Worm (Caenorhabditis elegans): ENCODE measurements around the gene cbd-1.

Gene cbd-1

ce11 chrIV:11353946-11354458 lies 18.8 kb upstream of the cbd-1 start, which contains the start of gene T01G1.2:
TSS of gene T01G1.2 (plus strand) at chrIV:11354408.
- TF ChIP-seq hnd-1 (tag; optimal IDR thresholded peaks at IDR 0.05) (no peak), hmg-4 (GFP tag; optimal IDR thresholded peaks at IDR 0.05) (no peak), ceh-13 (GFP tag; optimal IDR thresholded peaks at IDR 0.05) (no peak), tra-4 (tag; optimal IDR thresholded peaks at IDR 0.05) (no peak), scrt-1 (GFP tag; IDR thresholded peaks at IDR 0.05) (no peak)

- no peak for TF ChIP-seq F13C5.2 (tag; optimal IDR thresholded peaks at IDR 0.05)
- TF ChIP-seq hmbx-1 (tag; optimal IDR thresholded peaks at IDR 0.05), result no peak
Measured at ce11 chrIV:11359769-11360168, 13.0 kb upstream of the cbd-1 start, which contains the start of gene klp-12. TSS of gene klp-12 (minus strand) at chrIV:11359869.

ce11 chrIV:11361409-11361808 lies 11.4 kb upstream of the cbd-1 start, which contains the start of gene T01G1.4:
TSS of gene T01G1.4 (minus strand) at chrIV:11361509.
- TF ChIP-seq B0310.2 (tag; optimal IDR thresholded peaks at IDR 0.05), result no peak
- TF ChIP-seq flt-1 (GFP tag; IDR thresholded peaks at IDR 0.05), result no peak
- TF ChIP-seq ama-1 (optimal IDR thresholded peaks at IDR 0.05), result no peak
- no peak for TF ChIP-seq ceh-36 (tag; optimal IDR thresholded peaks at IDR 0.05)
- no peak for TF ChIP-seq hmbx-1 (tag; optimal IDR thresholded peaks at IDR 0.05)
- no peak for TF ChIP-seq tbx-11 (GFP tag; IDR thresholded peaks at IDR 0.05)
- TF ChIP-seq ets-7 (tag; optimal IDR thresholded peaks at IDR 0.05), result no peak
- no peak for TF ChIP-seq sea-1 (GFP tag; conservative IDR thresholded peaks at IDR 0.05)
- TF ChIP-seq pes-1 (GFP tag; IDR thresholded peaks at IDR 0.05), result no peak
- TF ChIP-seq hmg-4 (GFP tag; optimal IDR thresholded peaks at IDR 0.05), result no peak
- TF ChIP-seq ceh-13 (GFP tag; optimal IDR thresholded peaks at IDR 0.05), result no peak
- TF ChIP-seq tbx-37 (GFP tag; conservative IDR thresholded peaks at IDR 0.05), result no peak

ce11 chrIV:11363806-11364562 lies 8.8 kb upstream of the cbd-1 start:
- TF ChIP-seq tra-4 (tag; optimal IDR thresholded peaks at IDR 0.05) (no peak), ceh-13 (GFP tag; optimal IDR thresholded peaks at IDR 0.05) (no peak), hmbx-1 (tag; optimal IDR thresholded peaks at IDR 0.05) (no peak), tbx-11 (GFP tag; IDR thresholded peaks at IDR 0.05) (no peak), ama-1 (optimal IDR thresholded peaks at IDR 0.05) (no peak), hnd-1 (tag; optimal IDR thresholded peaks at IDR 0.05) (no peak), aly-1 (tag; optimal IDR thresholded peaks at IDR 0.05) (no peak), flt-1 (GFP tag; IDR thresholded peaks at IDR 0.05) (no peak), tbx-37 (GFP tag; conservative IDR thresholded peaks at IDR 0.05) (no peak), pes-1 (GFP tag; IDR thresholded peaks at IDR 0.05) (no peak), scrt-1 (GFP tag; IDR thresholded peaks at IDR 0.05) (no peak), ets-7 (tag; optimal IDR thresholded peaks at IDR 0.05) (no peak), B0310.2 (tag; optimal IDR thresholded peaks at IDR 0.05) (no peak), hmg-4 (GFP tag; optimal IDR thresholded peaks at IDR 0.05) (no peak), sea-1 (GFP tag; conservative IDR thresholded peaks at IDR 0.05) (no peak), F13C5.2 (tag; optimal IDR thresholded peaks at IDR 0.05) (no peak), ceh-36 (tag; optimal IDR thresholded peaks at IDR 0.05) (no peak)

ce11 chrIV:11371645-11372044 lies 1.1 kb upstream of the cbd-1 start, which contains the start of gene sec-31:
TSS of gene sec-31 (minus strand) at chrIV:11371792.
- TF ChIP-seq ama-1 (optimal IDR thresholded peaks at IDR 0.05) (no peak), hnd-1 (tag; optimal IDR thresholded peaks at IDR 0.05) (no peak)

- TF ChIP-seq pes-1 (GFP tag; IDR thresholded peaks at IDR 0.05) (no peak), aly-1 (tag; optimal IDR thresholded peaks at IDR 0.05) (no peak), sea-1 (GFP tag; conservative IDR thresholded peaks at IDR 0.05) (no peak), hnd-1 (tag; optimal IDR thresholded peaks at IDR 0.05) (no peak), flt-1 (GFP tag; IDR thresholded peaks at IDR 0.05) (no peak), ama-1 (optimal IDR thresholded peaks at IDR 0.05) (no peak), hmbx-1 (tag; optimal IDR thresholded peaks at IDR 0.05) (no peak), B0310.2 (tag; optimal IDR thresholded peaks at IDR 0.05) (no peak)
Measured at ce11 chrIV:11375713-11376112, 2.9 kb downstream of the cbd-1 start.

- no peak for TF ChIP-seq ceh-13 (GFP tag; optimal IDR thresholded peaks at IDR 0.05)
- no peak for TF ChIP-seq tbx-37 (GFP tag; conservative IDR thresholded peaks at IDR 0.05)
- TF ChIP-seq hmg-4 (GFP tag; optimal IDR thresholded peaks at IDR 0.05), result no peak
- no peak for TF ChIP-seq scrt-1 (GFP tag; IDR thresholded peaks at IDR 0.05)
- no peak for TF ChIP-seq hnd-1 (tag; optimal IDR thresholded peaks at IDR 0.05)
- no peak for TF ChIP-seq tra-4 (tag; optimal IDR thresholded peaks at IDR 0.05)
- TF ChIP-seq ama-1 (optimal IDR thresholded peaks at IDR 0.05), result no peak
- TF ChIP-seq B0310.2 (tag; optimal IDR thresholded peaks at IDR 0.05), result no peak
- no peak for TF ChIP-seq ceh-36 (tag; optimal IDR thresholded peaks at IDR 0.05)
- no peak for TF ChIP-seq tbx-11 (GFP tag; IDR thresholded peaks at IDR 0.05)
Measured at ce11 chrIV:11377439-11377838, 4.6 kb downstream of the cbd-1 start.

- no peak for TF ChIP-seq sea-1 (GFP tag; conservative IDR thresholded peaks at IDR 0.05)
- TF ChIP-seq tra-4 (tag; optimal IDR thresholded peaks at IDR 0.05), result no peak
- TF ChIP-seq aly-1 (tag; optimal IDR thresholded peaks at IDR 0.05), result no peak
- TF ChIP-seq hnd-1 (tag; optimal IDR thresholded peaks at IDR 0.05), result no peak
- no peak for TF ChIP-seq tbx-11 (GFP tag; IDR thresholded peaks at IDR 0.05)
- no peak for TF ChIP-seq pes-1 (GFP tag; IDR thresholded peaks at IDR 0.05)
- no peak for TF ChIP-seq ama-1 (optimal IDR thresholded peaks at IDR 0.05)
- no peak for TF ChIP-seq ceh-13 (GFP tag; optimal IDR thresholded peaks at IDR 0.05)
- no peak for TF ChIP-seq F13C5.2 (tag; optimal IDR thresholded peaks at IDR 0.05)
Measured at ce11 chrIV:11379254-11379653, 6.5 kb downstream of the cbd-1 start, which contains the start of gene fbxb-76. TSS of gene fbxb-76 (minus strand) at chrIV:11379354.
